Fruit fly (Drosophila melanogaster) whole organism, embryonic: ENCODE results near the gene CG42716.

Experiments used
- Antp ChIP-seq: fragments of 200-800 bp; sonication (Bioruptor generic); optimal IDR thresholded peaks from 3 replicates; lab custom pipeline; 2016; ENCODE audit warnings: missing biosample characterization, missing genetic modification characterization
- Bgb ChIP-seq: fragments of 200-800 bp; sonication (Bioruptor generic); IDR thresholded peaks from 2 replicates; pipeline ENCODE4 v1.3.6; 2022; ENCODE audit warnings: missing biosample characterization, missing genetic modification characterization; ENCODE audit not compliant: partially characterized antibody
- CG10543 ChIP-seq: fragments of 200-800 bp; sonication (Bioruptor generic); optimal IDR thresholded peaks from 3 replicates; lab custom pipeline; 2017; ENCODE audit warnings: missing biosample characterization, mild to moderate bottlenecking, missing genetic modification characterization, moderate library complexity
- CG10959 ChIP-seq: fragments of 200-800 bp; sonication (Bioruptor generic); IDR thresholded peaks from 2 replicates; pipeline ENCODE4 v1.3.6; 2022; ENCODE audit warnings: missing biosample characterization, missing genetic modification characterization
- CG11093 ChIP-seq: fragments of 200-800 bp; sonication (Bioruptor generic); IDR thresholded peaks from 3 replicates; pipeline ENCODE4 v1.3.6; 2022; ENCODE audit warnings: missing biosample characterization, missing genetic modification characterization
- CG12104 ChIP-seq: fragments of 200-800 bp; sonication (Bioruptor generic); optimal IDR thresholded peaks from 3 replicates; lab custom pipeline; 2016; ENCODE audit warnings: missing biosample characterization, missing genetic modification characterization
- CG12299 ChIP-seq: fragments of 200-800 bp; sonication (Bioruptor generic); optimal IDR thresholded peaks from 2 replicates; lab custom pipeline; 2018; ENCODE audit warnings: missing biosample characterization, mild to moderate bottlenecking, missing genetic modification characterization
- CG12769 ChIP-seq: fragments of 200-800 bp; sonication (Bioruptor generic); optimal IDR thresholded peaks from 2 replicates; lab custom pipeline; 2019; ENCODE audit warnings: missing biosample characterization, mild to moderate bottlenecking, missing genetic modification characterization, moderate library complexity
- CG13123 ChIP-seq: fragments of 200-800 bp; sonication (Bioruptor generic); optimal IDR thresholded peaks from 2 replicates; lab custom pipeline; 2016; ENCODE audit warnings: missing biosample characterization, missing genetic modification characterization
- CG14050 ChIP-seq: fragments of 200-800 bp; sonication (Bioruptor generic); IDR thresholded peaks from 3 replicates; pipeline ENCODE4 v1.3.6; 2022; ENCODE audit warnings: missing biosample characterization, missing genetic modification characterization
- CG14710 ChIP-seq: fragments of 200-800 bp; sonication (Bioruptor generic); optimal IDR thresholded peaks from 3 replicates; lab custom pipeline; 2019; ENCODE audit warnings: missing biosample characterization, mild to moderate bottlenecking, missing genetic modification characterization, moderate library complexity
- CG16779 ChIP-seq: fragments of 200-800 bp; sonication (Bioruptor generic); IDR thresholded peaks from 2 replicates; pipeline ENCODE4 v1.3.6; 2022; ENCODE audit warnings: missing biosample characterization, missing genetic modification characterization
- CG18619 ChIP-seq: fragments of 200-800 bp; sonication (Bioruptor generic); optimal IDR thresholded peaks from 3 replicates; lab custom pipeline; 2017; ENCODE audit warnings: missing biosample characterization, mild to moderate bottlenecking, missing genetic modification characterization
- CG2199 ChIP-seq: fragments of 200-800 bp; sonication (Bioruptor generic); IDR thresholded peaks from 3 replicates; pipeline ENCODE4 v1.3.6; 2022; ENCODE audit warnings: missing biosample characterization, missing genetic modification characterization
- CG2889 ChIP-seq: fragments of 200-800 bp; sonication (Bioruptor generic); IDR thresholded peaks from 3 replicates; pipeline ENCODE4 v1.3.6; 2022; ENCODE audit warnings: missing biosample characterization, missing genetic modification characterization
- CG30020 ChIP-seq: fragments of 200-800 bp; optimal IDR thresholded peaks from 2 replicates; lab custom pipeline; 2019; ENCODE audit warnings: missing biosample characterization, mild to moderate bottlenecking, missing genetic modification characterization, moderate library complexity
- CG4360 ChIP-seq: fragments of 200-800 bp; sonication (Bioruptor generic); IDR thresholded peaks from 2 replicates; pipeline ENCODE4 v1.3.6; 2022; ENCODE audit warnings: missing biosample characterization, missing genetic modification characterization
- CG4730 ChIP-seq: fragments of 200-800 bp; sonication (Bioruptor generic); IDR thresholded peaks from 2 replicates; pipeline ENCODE4 v1.3.6; 2022; ENCODE audit warnings: missing biosample characterization, missing genetic modification characterization
- CG6683 ChIP-seq: fragments of 200-800 bp; sonication (Bioruptor generic); optimal IDR thresholded peaks from 2 replicates; lab custom pipeline; 2017; ENCODE audit warnings: missing biosample characterization, mild to moderate bottlenecking, missing genetic modification characterization, missing genetic modification reagents
- CG6813 ChIP-seq: fragments of 200-800 bp; sonication (Bioruptor generic); optimal IDR thresholded peaks from 2 replicates; lab custom pipeline; 2017; ENCODE audit warnings: missing biosample characterization, missing genetic modification characterization, mild to moderate bottlenecking, moderate library complexity, missing genetic modification reagents
- CG8359 ChIP-seq: fragments of 200-800 bp; sonication (Bioruptor generic); optimal IDR thresholded peaks from 2 replicates; lab custom pipeline; 2017; ENCODE audit warnings: missing biosample characterization, mild to moderate bottlenecking, missing genetic modification characterization, borderline replicate concordance
- CG8924 ChIP-seq: fragments of 200-800 bp; optimal IDR thresholded peaks from 3 replicates; lab custom pipeline; 2019; ENCODE audit warnings: missing biosample characterization, mild to moderate bottlenecking, missing genetic modification characterization, moderate library complexity
- CG9727 ChIP-seq: fragments of 200-800 bp; sonication (Bioruptor generic); optimal IDR thresholded peaks from 3 replicates; lab custom pipeline; 2017; ENCODE audit warnings: missing biosample characterization, mild to moderate bottlenecking, missing genetic modification characterization
- Dip2 ChIP-seq: fragments of 200-800 bp; sonication (Bioruptor generic); IDR thresholded peaks from 2 replicates; pipeline ENCODE4 v1.3.6; 2022; ENCODE audit warnings: missing biosample characterization, missing genetic modification characterization
- Hmx ChIP-seq: fragments of 200-800 bp; sonication (Bioruptor generic); optimal IDR thresholded peaks from 2 replicates; lab custom pipeline; 2016; ENCODE audit warnings: missing biosample characterization, missing genetic modification characterization
- Lhr ChIP-seq: fragments of 200-800 bp; sonication (Bioruptor generic); optimal IDR thresholded peaks from 3 replicates; lab custom pipeline; 2017; ENCODE audit warnings: mild to moderate bottlenecking, missing biosample characterization, missing genetic modification reagents, missing genetic modification characterization
- MBD-R2 ChIP-seq: fragments of 200-800 bp; sonication (Bioruptor generic); IDR thresholded peaks from 2 replicates; pipeline ENCODE4 v1.3.6; 2022; ENCODE audit warnings: missing biosample characterization, missing genetic modification characterization
- Mes4 ChIP-seq: fragments of 200-800 bp; sonication (Bioruptor generic); optimal IDR thresholded peaks from 2 replicates; lab custom pipeline; 2016; ENCODE audit warnings: missing biosample characterization, missing genetic modification characterization
- Rfx ChIP-seq: fragments of 200-800 bp; sonication (Bioruptor generic); IDR thresholded peaks from 2 replicates; pipeline ENCODE4 v1.3.6; 2022; ENCODE audit warnings: missing biosample characterization, missing genetic modification characterization
- Six4 ChIP-seq: fragments of 200-800 bp; sonication (Bioruptor generic); optimal IDR thresholded peaks from 2 replicates; lab custom pipeline; 2016; ENCODE audit warnings: missing biosample characterization, missing genetic modification characterization
- Sry-β ChIP-seq: fragments of 200-800 bp; sonication (Bioruptor generic); optimal IDR thresholded peaks from 2 replicates; lab custom pipeline; 2018; ENCODE audit warnings: missing biosample characterization, mild to moderate bottlenecking, missing genetic modification characterization, moderate library complexity
- Ssrp ChIP-seq: fragments of 200-800 bp; sonication (Bioruptor generic); optimal IDR thresholded peaks from 2 replicates; lab custom pipeline; 2018; ENCODE audit warnings: missing biosample characterization, mild to moderate bottlenecking, missing genetic modification characterization, moderate library complexity
- TFAM ChIP-seq: fragments of 200-800 bp; sonication (Bioruptor generic); optimal IDR thresholded peaks from 2 replicates; lab custom pipeline; 2017; ENCODE audit warnings: missing biosample characterization, missing genetic modification characterization, inconsistent platforms
- ab ChIP-seq: fragments of 200-800 bp; sonication (Bioruptor generic); optimal IDR thresholded peaks from 2 replicates; lab custom pipeline; 2016; ENCODE audit warnings: missing biosample characterization, missing genetic modification characterization
- ac ChIP-seq: fragments of 200-800 bp; sonication (Bioruptor generic); optimal IDR thresholded peaks from 3 replicates; lab custom pipeline; 2017; ENCODE audit warnings: missing biosample characterization, mild to moderate bottlenecking, missing genetic modification characterization
- ap ChIP-seq: fragments of 200-800 bp; sonication (Bioruptor generic); IDR thresholded peaks from 2 replicates; pipeline ENCODE4 v1.3.6; 2022; ENCODE audit warnings: missing biosample characterization, missing genetic modification characterization
- bowl ChIP-seq: fragments of 200-800 bp; sonication (Bioruptor generic); IDR thresholded peaks from 2 replicates; pipeline ENCODE4 v1.3.6; 2022; ENCODE audit warnings: missing biosample characterization, missing genetic modification characterization
- dysf ChIP-seq: fragments of 200-800 bp; sonication (Bioruptor generic); IDR thresholded peaks from 3 replicates; pipeline ENCODE4 v1.3.6; 2022; ENCODE audit warnings: missing biosample characterization, missing genetic modification characterization
- emc ChIP-seq: fragments of 200-800 bp; sonication (Bioruptor generic); optimal IDR thresholded peaks from 2 replicates; lab custom pipeline; 2016; ENCODE audit warnings: missing biosample characterization, missing genetic modification characterization
- exex ChIP-seq: fragments of 200-800 bp; sonication (Bioruptor generic); optimal IDR thresholded peaks from 4 replicates; lab custom pipeline; 2018; ENCODE audit warnings: missing biosample characterization, mild to moderate bottlenecking, missing genetic modification characterization, moderate library complexity
- fru ChIP-seq: fragments of >200 bp; optimal IDR thresholded peaks from 2 replicates; lab custom pipeline; 2017
- gcm ChIP-seq: fragments of 200-800 bp; sonication (Bioruptor generic); optimal IDR thresholded peaks from 2 replicates; lab custom pipeline; 2019; ENCODE audit warnings: missing biosample characterization, mild to moderate bottlenecking, missing genetic modification characterization, moderate library complexity
- h ChIP-seq: fragments of >200 bp; optimal IDR thresholded peaks from 2 replicates; lab custom pipeline; 2017
- hb ChIP-seq: fragments of 200-800 bp; sonication (Bioruptor generic); IDR thresholded peaks from 3 replicates; pipeline ENCODE4 v1.3.6; 2022; ENCODE audit warnings: missing biosample characterization, missing genetic modification characterization; ENCODE audit not compliant: partially characterized antibody
- jing ChIP-seq: fragments of 200-800 bp; sonication (Bioruptor generic); optimal IDR thresholded peaks from 2 replicates; lab custom pipeline; 2018; ENCODE audit warnings: missing biosample characterization, mild to moderate bottlenecking, missing genetic modification characterization
- odd ChIP-seq: fragments of 200-800 bp; sonication (Bioruptor generic); optimal IDR thresholded peaks from 2 replicates; lab custom pipeline; 2017; ENCODE audit warnings: missing biosample characterization, mild to moderate bottlenecking, missing genetic modification characterization
- repo ChIP-seq: fragments of 200-800 bp; sonication (Bioruptor generic); optimal IDR thresholded peaks from 2 replicates; lab custom pipeline; 2016; ENCODE audit warnings: missing biosample characterization, missing genetic modification characterization
- sd ChIP-seq: fragments of 200-800 bp; sonication (Bioruptor generic); optimal IDR thresholded peaks from 3 replicates; lab custom pipeline; 2018; ENCODE audit warnings: missing biosample characterization, mild to moderate bottlenecking, missing genetic modification characterization, moderate library complexity
- ssp ChIP-seq: fragments of 200-800 bp; sonication (Bioruptor generic); IDR thresholded peaks from 2 replicates; pipeline ENCODE4 v1.3.6; 2022; ENCODE audit warnings: missing biosample characterization, missing genetic modification characterization
- unpg ChIP-seq: fragments of 200-800 bp; sonication (Bioruptor generic); optimal IDR thresholded peaks from 3 replicates; lab custom pipeline; 2018; ENCODE audit warnings: missing biosample characterization, mild to moderate bottlenecking, missing genetic modification characterization, moderate library complexity
- zen ChIP-seq: fragments of 200-800 bp; sonication (Bioruptor generic); optimal IDR thresholded peaks from 3 replicates; lab custom pipeline; 2018; ENCODE audit warnings: missing biosample characterization, mild to moderate bottlenecking, missing genetic modification characterization, moderate library complexity
- zfh2 ChIP-seq: fragments of 200-800 bp; sonication (Bioruptor generic); optimal IDR thresholded peaks from 2 replicates; lab custom pipeline; 2016; ENCODE audit warnings: missing biosample characterization, missing genetic modification characterization

CG42716 gene

DNA sequence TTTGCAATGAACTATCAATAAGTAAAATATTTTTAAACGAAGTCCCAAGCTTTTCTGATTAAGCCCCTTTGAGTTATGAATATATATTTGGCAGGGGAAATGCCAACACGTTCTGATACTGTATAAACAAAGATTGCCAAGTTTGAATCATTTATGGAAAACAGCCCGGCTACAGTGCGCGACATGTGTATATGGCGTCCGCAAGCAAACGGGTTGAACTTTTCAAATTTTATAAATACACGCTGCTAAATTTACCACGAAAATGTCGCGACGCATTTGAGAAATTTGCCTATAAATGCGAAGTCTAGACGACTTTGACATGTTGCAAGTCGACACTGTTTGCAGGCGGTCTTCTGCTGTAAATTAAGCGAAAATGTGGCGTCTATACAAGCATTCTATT, 14.5 kb downstream of the CG42716 start:
- no peak for TF ChIP-seq odd
- TF ChIP-seq ac (GFP tag; lab: Kevin White, UChicago): no peak
- no peak for TF ChIP-seq zen (tag; lab: Kevin White, UChicago)
- no peak for TF ChIP-seq ap (GFP tag; lab: Robert Waterston, UW)
- no peak for TF ChIP-seq Six4
- TF ChIP-seq CG11093 (GFP tag; lab: Robert Waterston, UW): no peak
- TF ChIP-seq Lhr (GFP tag; lab: Kevin White, UChicago): no peak
- TF ChIP-seq jing (GFP tag; lab: Kevin White, UChicago): no peak
- TF ChIP-seq Dip2: no peak
- peak; percentile 72 for TF ChIP-seq CG12769 (tag; lab: Kevin White, UChicago)
- peak; percentile 24 for TF ChIP-seq CG9727 (GFP tag; lab: Kevin White, UChicago)
- peak; percentile 10 for TF ChIP-seq CG18619
- no peak for TF ChIP-seq ab (GFP tag; lab: Kevin White, UChicago)
- TF ChIP-seq Mes4 (GFP tag; lab: Kevin White, UChicago): peak; percentile 35
- no peak for TF ChIP-seq CG6683
- TF ChIP-seq exex: no peak
- TF ChIP-seq repo (GFP tag; lab: Kevin White, UChicago): no peak
- TF ChIP-seq CG4730 (GFP tag; lab: Robert Waterston, UW): peak; percentile 21; the same call in 1 of the 2 replicates
- TF ChIP-seq CG6813 (GFP tag; lab: Kevin White, UChicago): no peak
- peak; percentile 25; the same call in 1 of the 3 replicates for TF ChIP-seq CG14050 (GFP tag; lab: Robert Waterston, UW)
- TF ChIP-seq Ssrp: no peak
- TF ChIP-seq h (lab: Kevin White, UChicago): no peak
- TF ChIP-seq CG2889 (GFP tag; lab: Robert Waterston, UW): peak; percentile 46; the same call in 1 of the 3 replicates
- no peak for TF ChIP-seq Hmx (GFP tag; lab: Kevin White, UChicago)
- no peak for TF ChIP-seq Bgb (GFP tag; lab: Robert Waterston, UW)
- no peak for TF ChIP-seq CG2199 (GFP tag; lab: Robert Waterston, UW)
- TF ChIP-seq CG14710 (tag; lab: Kevin White, UChicago): no peak
- TF ChIP-seq emc (GFP tag; lab: Kevin White, UChicago): no peak
- TF ChIP-seq CG16779 (GFP tag; lab: Robert Waterston, UW): 0 out of 2 replicates have a peak, but pooled peaks have one; percentile 54
- TF ChIP-seq ssp (GFP tag; lab: Robert Waterston, UW): no peak
- peak; percentile 57 for TF ChIP-seq zfh2 (GFP tag; lab: Kevin White, UChicago)
- peak; percentile 27 for TF ChIP-seq Antp (GFP tag; lab: Kevin White, UChicago)
- peak; percentile 59 for TF ChIP-seq sd (tag; lab: Kevin White, UChicago)
- no peak for TF ChIP-seq gcm (GFP tag; lab: Kevin White, UChicago)
- TF ChIP-seq Rfx (GFP tag; lab: Robert Waterston, UW): peak; percentile 75
- TF ChIP-seq CG4360 (GFP tag; lab: Robert Waterston, UW): no peak
- TF ChIP-seq dysf: peak; percentile 83
- TF ChIP-seq CG8359 (GFP tag; lab: Kevin White, UChicago): no peak
- no peak for TF ChIP-seq CG12104 (GFP tag; lab: Kevin White, UChicago)
- TF ChIP-seq CG10959: no peak
- no peak for TF ChIP-seq CG30020 (tag; lab: Kevin White, UChicago)
- peak; percentile 28 for TF ChIP-seq CG12299 (tag; lab: Kevin White, UChicago)
- no peak for TF ChIP-seq CG13123 (GFP tag; lab: Kevin White, UChicago)
- no peak for TF ChIP-seq hb
- no peak for TF ChIP-seq Sry-β (GFP tag; lab: Kevin White, UChicago)
- no peak for TF ChIP-seq fru (lab: Kevin White, UChicago)
- peak; percentile 46; the same call in 1 of the 2 replicates for TF ChIP-seq MBD-R2
- peak; percentile 54 for TF ChIP-seq unpg (GFP tag; lab: Kevin White, UChicago)
- TF ChIP-seq TFAM (GFP tag; lab: Kevin White, UChicago): no peak
- TF ChIP-seq CG10543 (GFP tag; lab: Kevin White, UChicago): peak; percentile 82
- TF ChIP-seq CG8924 (tag; lab: Kevin White, UChicago): peak; percentile 45
- TF ChIP-seq bowl (GFP tag; lab: Robert Waterston, UW): no peak
